Worm (Caenorhabditis elegans) whole organism, young adult: ENCODE measurements around the gene cyp-33E3.

Experiments used
- B0019.2 ChIP-seq: fragments of 200-800 bp; sonication (Bioruptor generic); conservative IDR thresholded peaks from 2 replicates; pipeline ENCODE4 v1.3.6; 2022; ENCODE audit warnings: missing genetic modification reagents, missing genetic modification characterization, missing compliant biosample characterization
- B0035.1 ChIP-seq: sonication (generic microtip); optimal IDR thresholded peaks from 2 replicates; lab custom pipeline; 2016; ENCODE audit warnings: missing genetic modification characterization, mild to moderate bottlenecking, missing compliant biosample characterization, missing genotype, missing genetic modification reagents
- B0261.1 ChIP-seq: sonication (generic microtip); optimal IDR thresholded peaks from 2 replicates; lab custom pipeline; 2016; ENCODE audit warnings: mild to moderate bottlenecking, missing genetic modification characterization, moderate library complexity, missing compliant biosample characterization
- F22D6.2 ChIP-seq: sonication (generic microtip); optimal IDR thresholded peaks from 2 replicates; lab custom pipeline; 2016; ENCODE audit warnings: mild to moderate bottlenecking, missing genetic modification characterization, missing compliant biosample characterization
- F33H1.4 ChIP-seq: fragments of 200-800 bp; sonication (Bioruptor generic); IDR thresholded peaks from 2 replicates; pipeline ENCODE4 v1.3.6; 2022; ENCODE audit warnings: missing genetic modification reagents, missing genetic modification characterization, missing compliant biosample characterization
- F39B2.1 ChIP-seq: fragments of 200-800 bp; sonication (Bioruptor generic); IDR thresholded peaks from 2 replicates; pipeline ENCODE4 v1.3.6; 2022; ENCODE audit warnings: missing genetic modification reagents, missing genetic modification characterization, missing compliant biosample characterization
- K11D2.4 ChIP-seq: fragments of 200-800 bp; sonication (Bioruptor generic); IDR thresholded peaks from 2 replicates; pipeline ENCODE4 v1.3.6; 2022; ENCODE audit warnings: missing genetic modification reagents, missing genetic modification characterization, missing compliant biosample characterization
- K12H6.12 ChIP-seq: fragments of 200-800 bp; sonication (Bioruptor generic); optimal IDR thresholded peaks from 2 replicates; lab custom pipeline; 2018; ENCODE audit warnings: mild to moderate bottlenecking, missing genetic modification characterization, missing compliant biosample characterization
- Y53F4B.3 ChIP-seq: fragments of 200-800 bp; sonication (Bioruptor generic); IDR thresholded peaks from 2 replicates; pipeline ENCODE4 v1.3.6; 2022; ENCODE audit warnings: missing genetic modification reagents, missing genetic modification characterization, missing compliant biosample characterization
- Y67H2A.10 ChIP-seq: fragments of 200-800 bp; sonication (Bioruptor generic); conservative IDR thresholded peaks from 2 replicates; pipeline ENCODE4 v1.3.6; 2022; ENCODE audit warnings: missing genetic modification reagents, missing genetic modification characterization, missing compliant biosample characterization
- ZK185.1 ChIP-seq: sonication (generic microtip); optimal IDR thresholded peaks from 2 replicates; lab custom pipeline; 2016; ENCODE audit warnings: mild to moderate bottlenecking, missing genetic modification characterization, missing compliant biosample characterization; ENCODE audit not compliant: poor library complexity, severe bottlenecking
- atf-7 ChIP-seq: sonication (generic microtip); optimal IDR thresholded peaks from 2 replicates; lab custom pipeline; 2017; ENCODE audit warnings: mild to moderate bottlenecking, missing genetic modification characterization, missing compliant biosample characterization
- attf-3 ChIP-seq: fragments of 200-800 bp; sonication (Bioruptor generic); conservative IDR thresholded peaks from 2 replicates; pipeline ENCODE4 v1.3.6; 2022; ENCODE audit warnings: missing genetic modification reagents, missing genetic modification characterization, missing compliant biosample characterization
- bed-1 ChIP-seq: fragments of 200-800 bp; sonication (Bioruptor generic); IDR thresholded peaks from 2 replicates; pipeline ENCODE4 v1.3.6; 2022; ENCODE audit warnings: missing genetic modification reagents, missing genetic modification characterization, missing compliant biosample characterization
- ccch-3 ChIP-seq: fragments of 200-800 bp; sonication (Bioruptor generic); optimal IDR thresholded peaks from 2 replicates; lab custom pipeline; 2018; ENCODE audit warnings: mild to moderate bottlenecking, missing genetic modification characterization, missing compliant biosample characterization
- dox-1 ChIP-seq: fragments of 200-800 bp; sonication (Bioruptor generic); IDR thresholded peaks from 2 replicates; pipeline ENCODE4 v1.3.6; 2022; ENCODE audit warnings: missing genetic modification reagents, missing genetic modification characterization, missing compliant biosample characterization
- dpff-1 ChIP-seq: sonication (generic microtip); optimal IDR thresholded peaks from 2 replicates; lab custom pipeline; 2017; ENCODE audit warnings: mild to moderate bottlenecking, missing genetic modification characterization, missing compliant biosample characterization
- efl-1 ChIP-seq: fragments of 150-350 bp; optimal IDR thresholded peaks from 2 replicates; lab custom pipeline; 2014; ENCODE audit warnings: missing biosample characterization, missing genetic modification reagents, missing genetic modification characterization
- egl-44 ChIP-seq: fragments of 200-800 bp; sonication (Bioruptor generic); IDR thresholded peaks from 2 replicates; pipeline ENCODE4 v1.3.6; 2022; ENCODE audit warnings: missing genetic modification reagents, missing genetic modification characterization, missing compliant biosample characterization
- ekl-4 ChIP-seq: fragments of 200-800 bp; sonication (Bioruptor generic); IDR thresholded peaks from 2 replicates; pipeline ENCODE4 v1.3.6; 2022; ENCODE audit warnings: missing genetic modification reagents, missing genetic modification characterization, missing compliant biosample characterization
- gei-17 ChIP-seq: fragments of 200-800 bp; sonication (Bioruptor generic); optimal IDR thresholded peaks from 2 replicates; lab custom pipeline; 2018; ENCODE audit warnings: mild to moderate bottlenecking, missing genetic modification characterization, missing compliant biosample characterization
- him-1 ChIP-seq: sonication (generic microtip); optimal IDR thresholded peaks from 2 replicates; lab custom pipeline; 2016; ENCODE audit warnings: missing genotype, missing genetic modification reagents, missing genetic modification characterization, missing compliant biosample characterization
- hlh-26 ChIP-seq: fragments of 200-800 bp; sonication (Bioruptor generic); conservative IDR thresholded peaks from 2 replicates; pipeline ENCODE4 v1.3.6; 2022; ENCODE audit warnings: missing genetic modification reagents, missing genetic modification characterization, missing compliant biosample characterization
- hmg-20 ChIP-seq: fragments of 200-800 bp; sonication (Bioruptor generic); IDR thresholded peaks from 2 replicates; pipeline ENCODE4 v1.3.6; 2022; ENCODE audit warnings: missing genetic modification reagents, missing genetic modification characterization, missing compliant biosample characterization
- let-526 ChIP-seq: fragments of 200-800 bp; sonication (Bioruptor generic); IDR thresholded peaks from 2 replicates; pipeline ENCODE4 v1.3.6; 2022; ENCODE audit warnings: missing genetic modification reagents, missing genetic modification characterization, missing compliant biosample characterization
- lin-26 ChIP-seq: fragments of 200-800 bp; sonication (Bioruptor generic); IDR thresholded peaks from 2 replicates; pipeline ENCODE4 v1.3.6; 2022; ENCODE audit warnings: missing genetic modification reagents, missing genetic modification characterization, missing compliant biosample characterization
- lsl-1 ChIP-seq: fragments of 200-800 bp; sonication (Bioruptor generic); optimal IDR thresholded peaks from 2 replicates; lab custom pipeline; 2018; ENCODE audit warnings: mild to moderate bottlenecking, missing genetic modification characterization, moderate library complexity, missing compliant biosample characterization
- lsy-27 ChIP-seq: sonication (generic microtip); optimal IDR thresholded peaks from 2 replicates; lab custom pipeline; 2017; ENCODE audit warnings: missing genetic modification characterization, mild to moderate bottlenecking, missing compliant biosample characterization, antibody characterized with exemption, missing genotype, borderline replicate concordance; ENCODE audit not compliant: insufficient read depth
- madf-6 ChIP-seq: fragments of 200-800 bp; sonication (Bioruptor generic); IDR thresholded peaks from 2 replicates; pipeline ENCODE4 v1.3.6; 2022; ENCODE audit warnings: missing genetic modification reagents, missing genetic modification characterization, missing compliant biosample characterization
- mes-4 ChIP-seq: sonication (generic microtip); optimal IDR thresholded peaks from 2 replicates; lab custom pipeline; 2016; ENCODE audit warnings: missing genotype, missing genetic modification characterization, missing compliant biosample characterization
- nfyb-1 ChIP-seq: fragments of 200-800 bp; sonication (Bioruptor generic); IDR thresholded peaks from 2 replicates; pipeline ENCODE4 v1.3.6; 2022; ENCODE audit warnings: missing genetic modification reagents, missing genetic modification characterization, missing compliant biosample characterization
- rpc-1 ChIP-seq, 2 experiments: fragments of 150-350 bp in 1 of 2; sonication (generic microtip) in 1 of 2; optimal IDR thresholded peaks; 2 replicates each; lab custom pipeline; 2014 to 2018; ENCODE audit warnings: missing biosample characterization in 1 of 2, missing genetic modification characterization in 1 of 2, missing genetic modification reagents in 1 of 2, missing genotype in 1 of 2
- sdz-38 ChIP-seq: sonication (generic microtip); optimal IDR thresholded peaks from 2 replicates; lab custom pipeline; 2016; ENCODE audit warnings: missing genotype, missing genetic modification characterization, missing compliant biosample characterization
- sea-2 ChIP-seq: fragments of 200-800 bp; sonication (Bioruptor generic); IDR thresholded peaks from 2 replicates; pipeline ENCODE4 v1.3.6; 2022; ENCODE audit warnings: missing genetic modification characterization, missing compliant biosample characterization
- snpc-3.4 ChIP-seq: sonication (generic microtip); optimal IDR thresholded peaks from 2 replicates; lab custom pipeline; 2017; ENCODE audit warnings: missing genetic modification characterization, mild to moderate bottlenecking, missing compliant biosample characterization, antibody characterized with exemption, moderate library complexity, missing genotype, missing genetic modification reagents
- snpc-4 ChIP-seq, 5 experiments: fragments of 150-350 bp in 1 of 5; sonication (generic microtip) in 4 of 5; optimal IDR thresholded peaks; 2 replicates each; lab custom pipeline; 2014 to 2018; ENCODE audit warnings: missing genetic modification characterization in 5 of 5, missing biosample characterization in 3 of 5, antibody characterized with exemption in 2 of 5, mild to moderate bottlenecking in 2 of 5, missing compliant biosample characterization in 2 of 5, missing genotype in 2 of 5, moderate library complexity in 2 of 5, missing genetic modification reagents in 1 of 5
- tlf-1 ChIP-seq: fragments of 200-800 bp; sonication (Bioruptor generic); optimal IDR thresholded peaks from 2 replicates; lab custom pipeline; 2018; ENCODE audit warnings: mild to moderate bottlenecking, missing genetic modification characterization, missing compliant biosample characterization
- xnd-1 ChIP-seq: sonication (generic microtip); optimal IDR thresholded peaks from 2 replicates; lab custom pipeline; 2016; ENCODE audit warnings: missing genotype, missing genetic modification reagents, missing genetic modification characterization, missing compliant biosample characterization
- zim-3 ChIP-seq: sonication (generic microtip); optimal IDR thresholded peaks from 2 replicates; lab custom pipeline; 2017; ENCODE audit warnings: mild to moderate bottlenecking, missing genetic modification characterization, moderate library complexity, missing compliant biosample characterization
- ztf-25 ChIP-seq: fragments of 200-800 bp; sonication (Bioruptor generic); IDR thresholded peaks from 2 replicates; pipeline ENCODE4 v1.3.6; 2022; ENCODE audit warnings: missing genetic modification reagents, missing genetic modification characterization, missing compliant biosample characterization
- ztf-6 ChIP-seq: fragments of 200-800 bp; sonication (Bioruptor generic); IDR thresholded peaks from 2 replicates; pipeline ENCODE4 v1.3.6; 2022; ENCODE audit warnings: missing genetic modification reagents, missing genetic modification characterization, missing compliant biosample characterization

The cyp-33E3 gene

DNA sequence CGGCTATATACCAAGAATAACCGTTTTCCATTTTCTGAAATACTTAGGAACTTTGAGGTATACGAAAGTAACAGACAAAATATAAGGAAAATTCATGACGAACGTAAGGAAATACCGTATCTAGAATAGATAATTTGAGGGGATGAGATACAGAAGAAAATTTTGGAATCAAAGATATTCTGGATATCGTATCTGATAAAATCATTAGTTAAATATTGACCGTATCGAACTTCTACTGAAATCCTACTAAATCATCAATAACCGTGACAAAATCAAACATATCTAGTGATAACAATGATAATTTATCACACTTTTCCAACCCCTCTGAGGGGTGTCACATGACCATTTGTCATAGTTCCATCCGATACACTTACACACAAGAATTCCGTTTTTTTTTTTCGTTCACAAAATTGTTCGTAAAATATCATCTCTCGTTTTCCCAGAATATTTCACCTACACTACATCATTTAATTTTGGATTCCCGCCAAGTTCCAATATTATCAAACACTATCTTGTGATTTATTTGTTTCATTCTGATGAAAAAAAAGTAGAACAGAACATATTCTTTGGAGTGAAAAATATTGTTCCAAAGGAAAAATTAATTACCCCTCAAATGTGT is 14.0 kb upstream of the cyp-33E3 start, which contains the start of gene Y59H11AR.4:
Y59H11AR.4 (minus strand) TSS at position 51 of the 619 bp plus-strand sequence.
- TF ChIP-seq K11D2.4 (no peak), atf-7 (tag; lab: Kevin White, UChicago) (no peak), K12H6.12 (tag; lab: Kevin White, UChicago) (no peak)

DNA sequence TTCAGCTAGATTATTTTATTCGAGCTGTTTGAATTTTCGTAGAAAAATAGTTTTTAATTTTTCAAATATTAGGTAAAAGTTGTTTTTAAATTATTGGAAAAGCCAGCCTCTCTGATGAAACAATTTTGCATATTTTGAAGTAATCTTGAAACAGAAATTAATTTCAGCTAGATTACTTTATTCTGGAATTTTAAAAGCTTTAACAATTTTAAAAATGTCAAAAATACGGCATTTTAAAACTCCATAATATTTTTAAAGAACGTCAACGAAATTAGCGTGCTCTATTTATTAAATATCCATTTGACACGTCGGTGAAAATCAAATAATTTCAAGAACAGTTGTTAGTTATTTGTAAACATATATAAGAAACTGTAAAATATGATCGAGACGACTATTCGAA is 11.9 kb upstream of the cyp-33E3 start, which contains the start of gene Y59H11AR.10:
Y59H11AR.10 (plus strand) TSS at position 301 of the 400 bp plus-strand sequence.
- TF ChIP-seq ZK185.1 (no peak), ztf-25 (GFP tag; lab: Robert Waterston, UW) (no peak), hmg-20 (GFP tag; lab: Robert Waterston, UW) (no peak), attf-3 (no peak), B0261.1 (tag; lab: Kevin White, UChicago) (no peak), dpff-1 (no peak), B0035.1 (no peak), let-526 (no peak), atf-7 (tag; lab: Kevin White, UChicago) (no peak), xnd-1 (no peak), egl-44 (GFP tag; lab: Robert Waterston, UW) (no peak), F22D6.2 (tag; lab: Kevin White, UChicago) (no peak), gei-17 (no peak), ekl-4 (GFP tag; lab: Robert Waterston, UW) (no peak), dox-1 (GFP tag; lab: Robert Waterston, UW) (no peak), madf-6 (GFP tag; lab: Robert Waterston, UW) (no peak), bed-1 (GFP tag; lab: Robert Waterston, UW) (no peak)

- TF ChIP-seq sea-2 (GFP tag; lab: Robert Waterston, UW) (no peak), snpc-4 (GFP tag; optimal IDR thresholded peaks at IDR 0.05; lab: Kevin White, UChicago) (no peak), snpc-4 (tag; optimal IDR thresholded peaks at IDR 0.05; lab: Kevin White, UChicago) (no peak), B0035.1 (no peak), F39B2.1 (GFP tag; lab: Robert Waterston, UW) (no peak), snpc-3.4 (tag; lab: Kevin White, UChicago) (no peak), ccch-3 (GFP tag; lab: Kevin White, UChicago) (no peak)
These were observed 9.6 kb upstream of the cyp-33E3 start for ce11 chrIV:8605217-8605616.

DNA sequence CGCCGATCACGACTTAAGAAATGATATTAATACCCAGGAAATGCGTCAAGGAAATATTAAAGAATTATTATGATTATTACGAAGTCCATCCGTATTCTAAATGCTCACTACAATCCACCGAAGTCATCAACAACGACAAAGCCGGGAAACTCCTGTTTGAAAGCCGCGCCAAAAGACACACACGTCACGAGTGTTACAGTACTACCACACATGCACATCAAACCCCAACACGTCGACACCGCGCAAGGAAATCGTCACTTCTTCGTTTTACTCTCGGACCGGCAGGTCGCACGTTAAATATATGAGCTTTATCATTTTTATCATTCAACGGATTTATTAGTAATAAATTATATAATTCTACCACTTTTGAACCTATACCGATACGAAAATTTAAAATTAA is 7.3 kb upstream of the cyp-33E3 start:
- TF ChIP-seq lsl-1 (GFP tag; lab: Kevin White, UChicago) (peak; percentile 54), F33H1.4 (GFP tag; lab: Robert Waterston, UW) (peak; percentile 73)

DNA sequence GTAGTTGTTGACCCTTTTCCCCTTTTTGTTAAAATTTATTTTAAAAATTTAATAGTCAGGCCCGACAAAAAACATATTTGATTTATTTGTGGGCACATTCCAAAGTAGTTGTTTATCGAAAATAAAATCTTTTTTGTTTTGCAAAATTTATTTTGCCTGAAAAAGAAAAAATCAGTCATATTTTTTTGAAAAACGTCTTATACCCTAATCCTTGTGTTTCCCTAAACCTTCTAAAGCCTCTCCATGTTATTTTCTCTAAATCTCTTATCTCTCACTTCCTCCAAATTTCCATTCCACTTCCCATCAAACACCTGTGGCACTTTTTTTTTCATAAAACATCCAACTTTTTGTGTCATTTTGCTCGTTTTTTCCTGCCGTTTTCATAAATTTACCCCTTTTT is 6.6 kb upstream of the cyp-33E3 start:
- TF ChIP-seq him-1 (tag; lab: Kevin White, UChicago): no peak
- no peak for TF ChIP-seq mes-4 (tag; lab: Kevin White, UChicago)
- TF ChIP-seq lin-26: no peak
- TF ChIP-seq rpc-1 (optimal IDR thresholded peaks at IDR 0.05; lab: Kevin White, UChicago): no peak
- no peak for TF ChIP-seq rpc-1 (tag; optimal IDR thresholded peaks at IDR 0.05; lab: Kevin White, UChicago)
- no peak for TF ChIP-seq Y67H2A.10 (GFP tag; lab: Robert Waterston, UW)
- TF ChIP-seq sdz-38 (tag; lab: Kevin White, UChicago): no peak
- no peak for TF ChIP-seq lsy-27 (tag; lab: Kevin White, UChicago)
- no peak for TF ChIP-seq B0019.2 (GFP tag; lab: Robert Waterston, UW)
- no peak for TF ChIP-seq let-526
- no peak for TF ChIP-seq zim-3 (tag; lab: Kevin White, UChicago)
- no peak for TF ChIP-seq tlf-1 (GFP tag; lab: Kevin White, UChicago)
- no peak for TF ChIP-seq Y53F4B.3 (GFP tag; lab: Robert Waterston, UW)
- TF ChIP-seq F33H1.4 (GFP tag; lab: Robert Waterston, UW): no peak
- TF ChIP-seq hlh-26 (GFP tag; lab: Robert Waterston, UW): no peak
- TF ChIP-seq F22D6.2 (tag; lab: Kevin White, UChicago): no peak
- TF ChIP-seq nfyb-1 (GFP tag; lab: Robert Waterston, UW): no peak
- no peak for TF ChIP-seq efl-1
- TF ChIP-seq ekl-4 (GFP tag; lab: Robert Waterston, UW): no peak
- no peak for TF ChIP-seq ztf-6 (GFP tag; lab: Robert Waterston, UW)
